Fruit fly (Drosophila melanogaster) whole organism, prepupa: ENCODE measurements around the gene CG18764.
A peak's percentile ranks its signal among the peaks of the same experiment; 100 is the strongest.

Experiments used
- Blimp-1 ChIP-seq: fragments of 200-800 bp; sonication (Bioruptor generic); optimal IDR thresholded peaks from 3 replicates; lab custom pipeline; 2017; ENCODE audit warnings: missing biosample characterization, missing genetic modification characterization, mild to moderate bottlenecking, moderate library complexity, missing genetic modification reagents
- CG10631 ChIP-seq: fragments of 200-800 bp; sonication (Bioruptor generic); optimal IDR thresholded peaks from 2 replicates; lab custom pipeline; 2016; ENCODE audit warnings: missing biosample characterization, missing genetic modification characterization
- CG11294 ChIP-seq: fragments of 200-800 bp; sonication (Bioruptor generic); IDR thresholded peaks from 2 replicates; pipeline ENCODE4 v1.3.6; 2022; ENCODE audit warnings: missing biosample characterization, missing genetic modification characterization
- CG11762 ChIP-seq: fragments of 200-800 bp; sonication (Bioruptor generic); optimal IDR thresholded peaks from 3 replicates; lab custom pipeline; 2016; ENCODE audit warnings: missing biosample characterization, missing genetic modification characterization; ENCODE audit not compliant: insufficient read depth
- CG11902 ChIP-seq: fragments of 200-800 bp; sonication (Bioruptor generic); optimal IDR thresholded peaks from 3 replicates; lab custom pipeline; 2016; ENCODE audit warnings: missing biosample characterization, missing genetic modification characterization
- CG15336 ChIP-seq: fragments of 200-800 bp; sonication (Bioruptor generic); IDR thresholded peaks from 2 replicates; pipeline ENCODE4 v1.3.6; 2022; ENCODE audit warnings: missing biosample characterization, missing genetic modification characterization
- CG1621 ChIP-seq: fragments of 200-800 bp; sonication (Bioruptor generic); optimal IDR thresholded peaks from 3 replicates; lab custom pipeline; 2018; ENCODE audit warnings: missing biosample characterization, mild to moderate bottlenecking, missing genetic modification characterization
- CG16779 ChIP-seq: fragments of 200-800 bp; sonication (Bioruptor generic); optimal IDR thresholded peaks from 3 replicates; lab custom pipeline; 2017; ENCODE audit warnings: missing biosample characterization, mild to moderate bottlenecking, missing genetic modification characterization
- CG3032 ChIP-seq: fragments of 200-800 bp; optimal IDR thresholded peaks from 2 replicates; lab custom pipeline; 2019; ENCODE audit warnings: missing biosample characterization, mild to moderate bottlenecking, missing genetic modification characterization, moderate library complexity
- CG31627 ChIP-seq: fragments of 200-800 bp; sonication (Bioruptor generic); optimal IDR thresholded peaks from 3 replicates; lab custom pipeline; 2016; ENCODE audit warnings: missing biosample characterization, missing genetic modification characterization
- CG34406 ChIP-seq: fragments of 200-800 bp; sonication (Bioruptor generic); optimal IDR thresholded peaks from 3 replicates; lab custom pipeline; 2016; ENCODE audit warnings: missing biosample characterization, missing genetic modification characterization
- CG3919 ChIP-seq: fragments of 200-800 bp; sonication (Bioruptor generic); optimal IDR thresholded peaks from 3 replicates; lab custom pipeline; 2016; ENCODE audit warnings: missing biosample characterization, missing genetic modification characterization
- CG6163 ChIP-seq: fragments of 200-800 bp; sonication (Bioruptor generic); IDR thresholded peaks from 3 replicates; pipeline ENCODE4 v1.3.6; 2022; ENCODE audit warnings: missing biosample characterization, missing genetic modification characterization
- CG6792 ChIP-seq: fragments of 200-800 bp; sonication (Bioruptor generic); optimal IDR thresholded peaks from 3 replicates; lab custom pipeline; 2016; ENCODE audit warnings: missing biosample characterization, missing genetic modification characterization
- CG7368 ChIP-seq: fragments of 200-800 bp; sonication (Bioruptor generic); optimal IDR thresholded peaks from 3 replicates; lab custom pipeline; 2016; ENCODE audit warnings: missing biosample characterization, missing genetic modification characterization
- CG8319 ChIP-seq: fragments of 200-800 bp; sonication (Bioruptor generic); optimal IDR thresholded peaks from 3 replicates; lab custom pipeline; 2016; ENCODE audit warnings: missing biosample characterization, missing genetic modification characterization
- CG8632 ChIP-seq: fragments of 200-800 bp; sonication (Bioruptor generic); optimal IDR thresholded peaks from 3 replicates; lab custom pipeline; 2016; ENCODE audit warnings: missing biosample characterization, missing genetic modification characterization
- Eip75B ChIP-seq: fragments of 200-800 bp; sonication (Bioruptor generic); optimal IDR thresholded peaks from 3 replicates; lab custom pipeline; 2016; ENCODE audit warnings: missing biosample characterization, missing genetic modification characterization
- Eip78C ChIP-seq: fragments of 200-800 bp; sonication (Bioruptor generic); peaks from one replicate; lab custom pipeline; 2016; ENCODE audit warnings: missing biosample characterization, missing genetic modification characterization
- Eip93F ChIP-seq: fragments of 200-800 bp; sonication (Bioruptor generic); optimal IDR thresholded peaks from 2 replicates; lab custom pipeline; 2016; ENCODE audit warnings: missing biosample characterization, mild to moderate bottlenecking, missing genetic modification characterization
- Ets21C ChIP-seq: fragments of 200-800 bp; sonication (Bioruptor generic); optimal IDR thresholded peaks from 3 replicates; lab custom pipeline; 2016; ENCODE audit warnings: missing biosample characterization, missing genetic modification characterization
- Ets96B ChIP-seq: fragments of 200-800 bp; optimal IDR thresholded peaks from 2 replicates; lab custom pipeline; 2019; ENCODE audit warnings: missing biosample characterization, mild to moderate bottlenecking, missing genetic modification characterization, moderate library complexity
- Gug ChIP-seq: fragments of 200-800 bp; sonication (Bioruptor generic); IDR thresholded peaks from 2 replicates; pipeline ENCODE4 v1.3.6; 2022; ENCODE audit warnings: missing biosample characterization, missing genetic modification characterization
- Hr38 ChIP-seq: sonication (Bioruptor generic); optimal IDR thresholded peaks from 2 replicates; lab custom pipeline; 2016; ENCODE audit warnings: missing biosample characterization, missing genetic modification characterization
- Hr4 ChIP-seq: fragments of 200-800 bp; sonication (Bioruptor generic); optimal IDR thresholded peaks from 3 replicates; lab custom pipeline; 2016; ENCODE audit warnings: missing biosample characterization, missing genetic modification characterization
- Lpt ChIP-seq: fragments of 200-800 bp; sonication (Bioruptor generic); optimal IDR thresholded peaks from 3 replicates; lab custom pipeline; 2016; ENCODE audit warnings: missing biosample characterization, missing genetic modification characterization
- Sox102F ChIP-seq: fragments of 200-800 bp; sonication (Bioruptor generic); optimal IDR thresholded peaks from 2 replicates; lab custom pipeline; 2016; ENCODE audit warnings: missing biosample characterization, mild to moderate bottlenecking, missing genetic modification characterization
- Sox14 ChIP-seq: fragments of 200-800 bp; sonication (Bioruptor generic); optimal IDR thresholded peaks from 3 replicates; lab custom pipeline; 2016; ENCODE audit warnings: missing biosample characterization, missing genetic modification characterization
- Sox15 ChIP-seq: fragments of 200-800 bp; sonication (Bioruptor generic); optimal IDR thresholded peaks from 3 replicates; lab custom pipeline; 2016; ENCODE audit warnings: missing biosample characterization, missing genetic modification characterization
- achi ChIP-seq: fragments of 200-800 bp; sonication (Bioruptor generic); optimal IDR thresholded peaks from 3 replicates; lab custom pipeline; 2016; ENCODE audit warnings: missing biosample characterization, missing genetic modification characterization
- acj6 ChIP-seq: fragments of 200-800 bp; sonication (Bioruptor generic); optimal IDR thresholded peaks from 3 replicates; lab custom pipeline; 2016; ENCODE audit warnings: missing biosample characterization, missing genetic modification characterization
- cyc ChIP-seq: fragments of 200-800 bp; sonication (Bioruptor generic); optimal IDR thresholded peaks from 3 replicates; lab custom pipeline; 2016; ENCODE audit warnings: missing biosample characterization, missing genetic modification characterization
- dac ChIP-seq: fragments of 200-800 bp; sonication (Bioruptor generic); optimal IDR thresholded peaks from 2 replicates; lab custom pipeline; 2017; ENCODE audit warnings: missing biosample characterization, mild to moderate bottlenecking, missing genetic modification characterization
- dsx ChIP-seq: fragments of 200-800 bp; optimal IDR thresholded peaks from 3 replicates; lab custom pipeline; 2019; ENCODE audit warnings: missing biosample characterization, mild to moderate bottlenecking, missing genetic modification characterization, moderate library complexity; ENCODE audit not compliant: poor library complexity, severe bottlenecking
- eg ChIP-seq: fragments of 200-800 bp; sonication (Bioruptor generic); IDR thresholded peaks from 3 replicates; pipeline ENCODE4 v1.3.6; 2022; ENCODE audit warnings: missing biosample characterization, missing genetic modification characterization
- esn ChIP-seq: fragments of 200-800 bp; sonication (Bioruptor generic); optimal IDR thresholded peaks from 2 replicates; lab custom pipeline; 2016; ENCODE audit warnings: missing biosample characterization, mild to moderate bottlenecking, missing genetic modification characterization, moderate library complexity
- fd59A ChIP-seq: fragments of 200-800 bp; sonication (Bioruptor generic); optimal IDR thresholded peaks from 2 replicates; lab custom pipeline; 2017; ENCODE audit warnings: missing biosample characterization, mild to moderate bottlenecking, missing genetic modification characterization, missing genetic modification reagents
- lz ChIP-seq: fragments of 200-800 bp; sonication (Bioruptor generic); optimal IDR thresholded peaks from 3 replicates; lab custom pipeline; 2016; ENCODE audit warnings: missing biosample characterization, missing genetic modification characterization
- net ChIP-seq: fragments of 200-800 bp; sonication (Bioruptor generic); optimal IDR thresholded peaks from 3 replicates; lab custom pipeline; 2016; ENCODE audit warnings: missing biosample characterization, missing genetic modification characterization
- pdm3 ChIP-seq: fragments of 200-800 bp; sonication (Bioruptor generic); optimal IDR thresholded peaks from 3 replicates; lab custom pipeline; 2016; ENCODE audit warnings: missing biosample characterization, missing genetic modification characterization
- salr ChIP-seq, 2 experiments: fragments of 200-800 bp; sonication (Bioruptor generic); optimal IDR thresholded peaks; 3 replicates each; lab custom pipeline; 2016 to 2018; ENCODE audit warnings: missing biosample characterization in 2 of 2, missing genetic modification characterization in 2 of 2, mild to moderate bottlenecking in 1 of 2
- spab ChIP-seq: fragments of 200-800 bp; sonication (Bioruptor generic); optimal IDR thresholded peaks from 2 replicates; lab custom pipeline; 2017; ENCODE audit warnings: missing biosample characterization, mild to moderate bottlenecking, missing genetic modification characterization, missing genetic modification reagents
- ss ChIP-seq, 2 experiments: fragments of 200-800 bp; sonication (Bioruptor generic); optimal IDR thresholded peaks; 2 replicates in 1 of 2; 3 replicates in 1 of 2; lab custom pipeline; 2017 to 2018; ENCODE audit warnings: mild to moderate bottlenecking in 2 of 2, missing biosample characterization in 2 of 2, missing genetic modification characterization in 2 of 2, moderate library complexity in 1 of 2
- topi ChIP-seq: fragments of 200-800 bp; sonication (Bioruptor generic); optimal IDR thresholded peaks from 3 replicates; lab custom pipeline; 2016; ENCODE audit warnings: missing biosample characterization, missing genetic modification characterization

CG18764 gene

dm6 chr3R:11619709-11620409, 6.8 kb upstream of the CG18764 start, which contains the start of the genes Jupiter and CG14710 (continued):
- TF ChIP-seq Lpt (GFP tag; lab: Kevin White, UChicago) (no peak), CG3919 (peak; percentile 59), acj6 (GFP tag; lab: Kevin White, UChicago) (peak; percentile 41), CG8319 (GFP tag; lab: Kevin White, UChicago) (no peak), CG7368 (GFP tag; lab: Kevin White, UChicago) (peak; percentile 6), Eip75B (no peak), CG31627 (peak; percentile 78), Sox15 (peak; percentile 49), CG10631 (GFP tag; lab: Kevin White, UChicago) (no peak), pdm3 (GFP tag; lab: Kevin White, UChicago) (no peak), topi (GFP tag; lab: Kevin White, UChicago) (peak; percentile 36), CG6792 (peak; percentile 17), Ets96B (tag; lab: Kevin White, UChicago) (peak; percentile 19), dsx (GFP tag; lab: Kevin White, UChicago) (peak; percentile 51), salr (GFP tag; optimal IDR thresholded peaks at IDR 0.05; lab: Kevin White, UChicago) (peak in 1 of 2 experiments; percentile 16), dac (GFP tag; lab: Kevin White, UChicago) (no peak), esn (GFP tag; lab: Kevin White, UChicago) (peak; percentile 56), net (no peak), cyc (peak; percentile 72), Hr4 (GFP tag; lab: Kevin White, UChicago) (peak; percentile 37), CG11294 (GFP tag; lab: Robert Waterston, UW) (peak; percentile 57; the same call in 1 of the 2 replicates), CG1621 (tag; lab: Kevin White, UChicago) (peak; percentile 39), Hr38 (GFP tag; lab: Kevin White, UChicago) (no peak), spab (GFP tag; lab: Kevin White, UChicago) (no peak), Blimp-1 (GFP tag; lab: Kevin White, UChicago) (no peak), CG34406 (GFP tag; lab: Kevin White, UChicago) (no peak), ss (GFP tag; optimal IDR thresholded peaks at IDR 0.05; lab: Kevin White, UChicago) (peak; percentile 52 to 61), CG16779 (no peak), CG8632 (no peak), Sox14 (GFP tag; lab: Kevin White, UChicago) (peak; percentile 67), Ets21C (GFP tag; lab: Kevin White, UChicago) (peak; percentile 64)
- TF ChIP-seq, all 60 proteins: peak for 30

- TF ChIP-seq CG11762 (peak; percentile 65), CG8319 (GFP tag; lab: Kevin White, UChicago) (no peak), Sox14 (GFP tag; lab: Kevin White, UChicago) (peak; percentile 76), Sox102F (GFP tag; lab: Kevin White, UChicago) (no peak), CG6792 (peak; percentile 76), Lpt (GFP tag; lab: Kevin White, UChicago) (peak; percentile 50), Blimp-1 (GFP tag; lab: Kevin White, UChicago) (peak; percentile 10), CG3032 (tag; lab: Kevin White, UChicago) (peak; percentile 82), pdm3 (GFP tag; lab: Kevin White, UChicago) (no peak), esn (GFP tag; lab: Kevin White, UChicago) (peak; percentile 87), dsx (GFP tag; lab: Kevin White, UChicago) (no peak), achi (peak; percentile 82), CG1621 (tag; lab: Kevin White, UChicago) (no peak), CG16779 (no peak), Gug (GFP tag; lab: Robert Waterston, UW) (peak; percentile 44; the same call in 1 of the 2 replicates), CG31627 (peak; percentile 80), eg (GFP tag; lab: Robert Waterston, UW) (peak; percentile 83; the same call in 2 of the 3 replicates), Ets96B (tag; lab: Kevin White, UChicago) (peak; percentile 80), lz (GFP tag; lab: Kevin White, UChicago) (peak; percentile 82), CG11294 (GFP tag; lab: Robert Waterston, UW) (0 out of 2 replicates have a peak, but pooled peaks have one; percentile 50), CG6163 (GFP tag; lab: Robert Waterston, UW) (peak; percentile 81; the same call in 2 of the 3 replicates), CG11902 (GFP tag; lab: Kevin White, UChicago) (peak; percentile 52), Eip93F (GFP tag; lab: Kevin White, UChicago) (peak; percentile 51), fd59A (peak; percentile 32), acj6 (GFP tag; lab: Kevin White, UChicago) (peak; percentile 86), CG15336 (GFP tag; lab: Robert Waterston, UW) (peak; percentile 61), Hr38 (GFP tag; lab: Kevin White, UChicago) (no peak), cyc (peak; percentile 76), Eip78C (peak; percentile 92), dac (GFP tag; lab: Kevin White, UChicago) (no peak), CG34406 (GFP tag; lab: Kevin White, UChicago) (peak; percentile 78), Sox15 (peak; percentile 64)
- TF ChIP-seq, all 60 proteins: peak for 24
Measured at dm6 chr3R:11623025-11623424, 3.7 kb upstream of the CG18764 start, which contains the start of gene CG14711. Gene CG14711, plus strand, starts transcription at chr3R:11623339.
